Worm (Caenorhabditis elegans): ENCODE results near the gene F59F5.3.

DNA sequence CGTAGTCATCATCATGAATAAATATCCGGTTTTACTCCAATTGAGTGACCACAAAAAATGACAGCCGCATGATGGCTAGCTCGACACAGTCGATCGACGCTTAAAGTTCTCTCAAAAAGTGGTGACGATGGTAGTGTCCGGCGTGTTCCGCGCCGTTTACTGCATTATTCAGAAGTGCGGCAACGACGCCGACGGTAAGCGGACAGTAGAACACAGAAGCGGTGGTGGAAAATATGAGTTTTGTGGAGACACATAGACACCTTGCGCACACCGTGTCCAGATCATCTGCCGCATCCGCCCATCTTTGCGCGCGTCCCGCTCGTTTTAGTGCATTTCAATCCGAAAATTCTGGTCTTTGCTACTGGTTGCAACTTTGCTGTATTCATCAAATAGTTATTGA is 17.0 kb upstream of the F59F5.3 start, which contains the start of gene F59F5.7:
- no peak for TF ChIP-seq nhr-43 (tag; optimal IDR thresholded peaks at IDR 0.05; ENCODE audit: poor library complexity, severe bottlenecking)
- TF ChIP-seq ceh-16 (tag; optimal IDR thresholded peaks at IDR 0.05) = no peak
- no peak for TF ChIP-seq fkh-10 (GFP tag; optimal IDR thresholded peaks at IDR 0.05)
- TF ChIP-seq nhr-77 (tag; optimal IDR thresholded peaks at IDR 0.05) = no peak
- no peak for TF ChIP-seq ama-1 (optimal IDR thresholded peaks at IDR 0.05)
- no peak for TF ChIP-seq ZK546.5 (tag; optimal IDR thresholded peaks at IDR 0.05)
- TF ChIP-seq R02D3.7 (tag; optimal IDR thresholded peaks at IDR 0.05) = no peak
- TF ChIP-seq zag-1 (tag; optimal IDR thresholded peaks at IDR 0.05) = no peak
- TF ChIP-seq jun-1 (tag; optimal IDR thresholded peaks at IDR 0.05) = no peak
- no peak for TF ChIP-seq elt-3 (tag; optimal IDR thresholded peaks at IDR 0.05)

Data from whole organism, L3 larva.